Fruit fly (Drosophila melanogaster) whole organism, adult: ENCODE data around the gene CG7208.

Experiments used
- CG11617 ChIP-seq: fragments of 200-800 bp; sonication (Bioruptor generic); optimal IDR thresholded peaks from 2 replicates; lab custom pipeline; 2017; ENCODE audit warnings: mild to moderate bottlenecking, missing biosample characterization, missing genetic modification reagents, missing genetic modification characterization
- CG14711 ChIP-seq: fragments of 200-800 bp; sonication (Bioruptor generic); optimal IDR thresholded peaks from 2 replicates; lab custom pipeline; 2018; ENCODE audit warnings: missing biosample characterization, mild to moderate bottlenecking, missing genetic modification characterization, moderate library complexity
- CG1620 ChIP-seq: fragments of 200-800 bp; sonication (Bioruptor generic); optimal IDR thresholded peaks from 2 replicates; lab custom pipeline; 2016; ENCODE audit warnings: missing biosample characterization, missing genetic modification characterization
- CG7101 ChIP-seq: fragments of 200-800 bp; sonication (Bioruptor generic); optimal IDR thresholded peaks from 2 replicates; lab custom pipeline; 2018; ENCODE audit warnings: missing biosample characterization, mild to moderate bottlenecking, missing genetic modification characterization, moderate library complexity
- Clk ChIP-seq: fragments of 200-800 bp; sonication (Bioruptor generic); optimal IDR thresholded peaks from 2 replicates; lab custom pipeline; 2017; ENCODE audit warnings: missing biosample characterization, missing genetic modification characterization
- Hr96 ChIP-seq: fragments of 200-800 bp; sonication (Bioruptor generic); optimal IDR thresholded peaks from 2 replicates; lab custom pipeline; 2016; ENCODE audit warnings: missing biosample characterization, missing genetic modification characterization
- Mnt ChIP-seq: fragments of 200-800 bp; sonication (Bioruptor generic); optimal IDR thresholded peaks from 2 replicates; lab custom pipeline; 2016; ENCODE audit warnings: missing biosample characterization, mild to moderate bottlenecking, missing genetic modification characterization
- bab1 ChIP-seq: fragments of 200-800 bp; sonication (Bioruptor generic); optimal IDR thresholded peaks from 3 replicates; lab custom pipeline; 2019; ENCODE audit warnings: missing biosample characterization, mild to moderate bottlenecking, missing genetic modification characterization, moderate library complexity
- cic ChIP-seq: fragments of 200-800 bp; sonication (Bioruptor generic); optimal IDR thresholded peaks from 2 replicates; lab custom pipeline; 2017; ENCODE audit warnings: missing biosample characterization, mild to moderate bottlenecking, missing genetic modification characterization, moderate library complexity
- cnc ChIP-seq, 2 experiments: fragments of >200 bp; optimal IDR thresholded peaks; 2 replicates each; lab custom pipeline; 2017
- kay ChIP-seq: fragments of 200-800 bp; sonication (Bioruptor generic); peaks from one replicate; lab custom pipeline; 2016; ENCODE audit warnings: missing biosample characterization, missing genetic modification characterization, borderline replicate concordance
- pad ChIP-seq: fragments of 200-800 bp; sonication (Bioruptor generic); optimal IDR thresholded peaks from 3 replicates; lab custom pipeline; 2017; ENCODE audit warnings: missing biosample characterization, missing genetic modification characterization, mild to moderate bottlenecking, moderate library complexity, missing genetic modification reagents

DNA sequence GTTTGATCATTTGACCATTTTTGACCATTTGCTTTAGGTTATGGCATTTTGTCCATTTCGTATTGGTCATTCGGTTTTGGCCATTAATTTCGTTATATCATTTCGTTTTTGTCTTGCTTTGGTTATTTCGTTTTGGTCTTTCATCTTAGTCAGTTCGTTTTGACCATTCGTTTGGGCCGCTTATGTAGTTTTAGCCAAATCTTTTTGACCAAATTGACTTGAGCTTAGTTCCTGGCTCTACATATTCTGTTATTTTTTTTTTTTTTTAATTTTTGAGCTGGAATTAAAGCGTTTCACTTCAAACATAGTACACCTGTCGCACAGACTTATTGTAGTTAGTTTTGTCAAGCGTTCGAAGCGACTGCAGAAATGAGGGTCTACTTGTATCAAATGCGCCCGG lies 27.1 kb downstream of the CG7208 start, which contains the start of gene CG14315:
- TF ChIP-seq bab1 (GFP tag; lab: Kevin White, UChicago) (no peak), CG7101 (tag; lab: Kevin White, UChicago) (no peak), Clk (GFP tag; lab: Kevin White, UChicago) (no peak), Hr96 (GFP tag; lab: Kevin White, UChicago) (no peak), cic (no peak), CG1620 (GFP tag; lab: Kevin White, UChicago) (no peak), cnc (optimal IDR thresholded peaks at IDR 0.05; lab: Kevin White, UChicago) (no peak), CG11617 (GFP tag; lab: Kevin White, UChicago) (no peak), Mnt (no peak), kay (GFP tag; lab: Kevin White, UChicago) (no peak), CG14711 (tag; lab: Kevin White, UChicago) (no peak), pad (no peak)
